Fruit fly (Drosophila melanogaster) Kc167 (cell line): ENCODE data around the gene Arglu1.

ENCODE experiments used
- Myc ChIP-seq: fragments of >200 bp; optimal IDR thresholded peaks from 2 replicates; lab custom pipeline; 2017; ENCODE audit warnings: missing external identifiers
- Sin3A ChIP-seq: fragments of >200 bp; optimal IDR thresholded peaks from 2 replicates; lab custom pipeline; 2018; ENCODE audit warnings: missing external identifiers
- h ChIP-seq: fragments of >200 bp; optimal IDR thresholded peaks from 3 replicates; lab custom pipeline; 2018; ENCODE audit warnings: missing external identifiers
- insv ChIP-seq: fragments of >200 bp; optimal IDR thresholded peaks from 3 replicates; lab custom pipeline; 2018; ENCODE audit warnings: missing external identifiers
- psq ChIP-seq: fragments of >200 bp; optimal IDR thresholded peaks from 2 replicates; lab custom pipeline; 2017; ENCODE audit warnings: missing external identifiers
- ttk ChIP-seq: sonication (Bioruptor generic); optimal IDR thresholded peaks from 2 replicates; lab custom pipeline; 2017; ENCODE audit warnings: missing external identifiers

- TF ChIP-seq Myc (lab: Kevin White, UChicago) = no peak
- TF ChIP-seq Sin3A (lab: Kevin White, UChicago) = no peak
- TF ChIP-seq psq (lab: Kevin White, UChicago) = no peak
- TF ChIP-seq h (lab: Kevin White, UChicago) = no peak
- no peak for TF ChIP-seq insv (lab: Kevin White, UChicago)
- TF ChIP-seq ttk = no peak
Observed at dm6 chr2L:9919218-9919617, 18.7 kb downstream of the Arglu1 start.
